Worm (Caenorhabditis elegans) whole organism, young adult: ENCODE measurements around the gene F57C7.4.

Source experiments
- Y53G8AR.9 ChIP-seq: fragments of 200-800 bp; sonication (Bioruptor generic); conservative IDR thresholded peaks from 2 replicates; pipeline ENCODE4 v1.3.6; 2022; ENCODE audit warnings: missing genetic modification reagents, missing genetic modification characterization, missing compliant biosample characterization
- ets-4 ChIP-seq: fragments of 200-800 bp; sonication (Bioruptor generic); optimal IDR thresholded peaks from 2 replicates; lab custom pipeline; 2018; ENCODE audit warnings: mild to moderate bottlenecking, missing genetic modification characterization, missing compliant biosample characterization
- repo-1 ChIP-seq: sonication (generic microtip); optimal IDR thresholded peaks from 2 replicates; lab custom pipeline; 2017; ENCODE audit warnings: mild to moderate bottlenecking, missing genetic modification characterization, missing compliant biosample characterization
- tbp1 ChIP-seq: fragments of 200-800 bp; sonication (Bioruptor generic); optimal IDR thresholded peaks from 2 replicates; lab custom pipeline; 2018; ENCODE audit warnings: mild to moderate bottlenecking, missing genetic modification characterization, missing compliant biosample characterization
- unc-62 ChIP-seq: fragments of 150-350 bp; optimal IDR thresholded peaks from 2 replicates; lab custom pipeline; 2014; ENCODE audit warnings: missing biosample characterization, missing genetic modification reagents, missing genetic modification characterization

DNA sequence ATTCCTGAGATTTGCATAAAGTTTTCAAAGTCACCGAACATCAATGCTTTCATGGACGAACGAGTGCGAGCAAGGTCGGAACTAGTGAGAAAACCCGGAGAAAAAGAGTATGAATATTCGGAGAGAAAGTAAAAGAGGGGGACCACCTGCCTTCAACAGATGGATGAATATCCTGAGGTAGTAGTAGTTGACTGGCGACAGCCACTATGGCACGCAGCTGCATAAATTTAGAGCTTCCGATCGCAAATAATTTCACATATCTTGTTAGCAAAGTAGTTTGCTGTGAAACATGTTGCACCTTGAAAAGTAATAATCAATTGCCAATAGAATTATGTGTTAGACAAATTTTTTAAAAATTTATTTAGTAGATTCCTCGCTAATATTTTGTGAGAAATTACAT, 32.6 kb downstream of the F57C7.4 start:
- TF ChIP-seq tbp1 (GFP tag; lab: Kevin White, UChicago): no peak
- no peak for TF ChIP-seq repo-1
- TF ChIP-seq Y53G8AR.9 (GFP tag; lab: Robert Waterston, UW): no peak
- no peak for TF ChIP-seq unc-62 (GFP tag; lab: Kevin White, UChicago)
- no peak for TF ChIP-seq ets-4 (GFP tag; lab: Kevin White, UChicago)
